Worm (Caenorhabditis elegans): ENCODE results near the gene M199.2.

M199.2 gene

ce11 chrIV:15119268-15119667 lies 10.7 kb downstream of the M199.2 start:
- no peak for TF ChIP-seq ztf-11 (tag; optimal IDR thresholded peaks at IDR 0.05)
- TF ChIP-seq R02D3.7 (tag; optimal IDR thresholded peaks at IDR 0.05): no peak
- no peak for TF ChIP-seq unc-62 (GFP tag; optimal IDR thresholded peaks at IDR 0.05)
- TF ChIP-seq alr-1 (tag; optimal IDR thresholded peaks at IDR 0.05): no peak
- no peak for TF ChIP-seq gmeb-1 (tag; optimal IDR thresholded peaks at IDR 0.05)
- TF ChIP-seq nhr-12 (tag; optimal IDR thresholded peaks at IDR 0.05): no peak

- TF ChIP-seq blmp-1 (tag; optimal IDR thresholded peaks at IDR 0.05; ENCODE audit: insufficient read depth) (no peak), nhr-12 (tag; optimal IDR thresholded peaks at IDR 0.05) (no peak), nhr-25 (tag; optimal IDR thresholded peaks at IDR 0.05) (no peak), ztf-4 (tag; optimal IDR thresholded peaks at IDR 0.05) (no peak), elt-3 (tag; optimal IDR thresholded peaks at IDR 0.05) (no peak), snpc-4 (tag; optimal IDR thresholded peaks at IDR 0.05) (no peak), ztf-11 (tag; optimal IDR thresholded peaks at IDR 0.05) (no peak)
Measured at ce11 chrIV:15120746-15121145, 12.2 kb downstream of the M199.2 start, which contains the start of gene clec-189. clec-189 (plus strand) TSS chrIV:15120837.

- TF ChIP-seq nhr-11 (tag; optimal IDR thresholded peaks at IDR 0.05) (no peak), nhr-23 (tag; optimal IDR thresholded peaks at IDR 0.05) (no peak), lin-13 (GFP tag; optimal IDR thresholded peaks at IDR 0.05) (no peak), aly-2 (tag; optimal IDR thresholded peaks at IDR 0.05) (no peak), nhr-6 (tag; optimal IDR thresholded peaks at IDR 0.05) (no peak), Y55F3AM.14 (GFP tag; optimal IDR thresholded peaks at IDR 0.05) (no peak), gmeb-1 (tag; optimal IDR thresholded peaks at IDR 0.05) (no peak), C34F6.9 (tag; optimal IDR thresholded peaks at IDR 0.05) (no peak), crh-2 (tag; optimal IDR thresholded peaks at IDR 0.05) (no peak), R02D3.7 (tag; optimal IDR thresholded peaks at IDR 0.05) (no peak), F13H6.1 (tag; optimal IDR thresholded peaks at IDR 0.05) (no peak), mbf-1 (tag; optimal IDR thresholded peaks at IDR 0.05) (no peak)
Measured at ce11 chrIV:15122882-15123281, 14.3 kb downstream of the M199.2 start, which contains the start of gene M199.7. M199.7 (plus strand) TSS chrIV:15123182.

ce11 chrIV:15126021-15126420 lies 17.4 kb downstream of the M199.2 start, which contains the start of gene clec-190:
clec-190 (minus strand) TSS chrIV:15126121.
- TF ChIP-seq nhr-6 (tag; optimal IDR thresholded peaks at IDR 0.05): no peak
- TF ChIP-seq lin-11 (tag; optimal IDR thresholded peaks at IDR 0.05): no peak
- no peak for TF ChIP-seq R02D3.7 (tag; optimal IDR thresholded peaks at IDR 0.05)
- no peak for TF ChIP-seq nhr-10 (tag; optimal IDR thresholded peaks at IDR 0.05)
- no peak for TF ChIP-seq nhr-237 (tag; optimal IDR thresholded peaks at IDR 0.05)
- no peak for TF ChIP-seq F13H6.1 (tag; optimal IDR thresholded peaks at IDR 0.05)
- no peak for TF ChIP-seq egl-27 (tag; optimal IDR thresholded peaks at IDR 0.05)
- no peak for TF ChIP-seq lin-39 (tag; optimal IDR thresholded peaks at IDR 0.05)
- no peak for TF ChIP-seq ztf-1 (GFP tag; conservative IDR thresholded peaks at IDR 0.05)
- TF ChIP-seq nhr-23 (tag; optimal IDR thresholded peaks at IDR 0.05): no peak
- no peak for TF ChIP-seq ama-1 (optimal IDR thresholded peaks at IDR 0.05)
- TF ChIP-seq Y55F3AM.14 (GFP tag; optimal IDR thresholded peaks at IDR 0.05): no peak
- no peak for TF ChIP-seq nhr-21 (tag; optimal IDR thresholded peaks at IDR 0.05)
- TF ChIP-seq snpc-4 (tag; optimal IDR thresholded peaks at IDR 0.05): no peak

ce11 chrIV:15127731-15128130 lies 19.2 kb downstream of the M199.2 start, which contains the start of gene M199.9:
M199.9 (minus strand) TSS chrIV:15127831.
- TF ChIP-seq unc-62 (GFP tag; optimal IDR thresholded peaks at IDR 0.05): no peak
- TF ChIP-seq elt-1 (tag; optimal IDR thresholded peaks at IDR 0.05): no peak
- TF ChIP-seq sma-9 (GFP tag; optimal IDR thresholded peaks at IDR 0.05): no peak
- no peak for TF ChIP-seq sma-9 (tag; optimal IDR thresholded peaks at IDR 0.05)
- no peak for TF ChIP-seq ZK546.5 (tag; optimal IDR thresholded peaks at IDR 0.05)
- no peak for TF ChIP-seq zag-1 (tag; optimal IDR thresholded peaks at IDR 0.05)
- no peak for TF ChIP-seq sem-4 (tag; optimal IDR thresholded peaks at IDR 0.05)
- TF ChIP-seq blmp-1 (tag; optimal IDR thresholded peaks at IDR 0.05; ENCODE audit: insufficient read depth): no peak
- TF ChIP-seq mbf-1 (tag; optimal IDR thresholded peaks at IDR 0.05): no peak
- TF ChIP-seq Y55F3AM.14 (GFP tag; optimal IDR thresholded peaks at IDR 0.05): no peak
- TF ChIP-seq aly-2 (tag; optimal IDR thresholded peaks at IDR 0.05): no peak
- no peak for TF ChIP-seq C34F6.9 (tag; optimal IDR thresholded peaks at IDR 0.05)
- no peak for TF ChIP-seq nhr-12 (tag; optimal IDR thresholded peaks at IDR 0.05)
- TF ChIP-seq unc-55 (GFP tag; optimal IDR thresholded peaks at IDR 0.05): no peak
- TF ChIP-seq nhr-6 (tag; optimal IDR thresholded peaks at IDR 0.05): no peak
- TF ChIP-seq R02D3.7 (tag; optimal IDR thresholded peaks at IDR 0.05): no peak
- TF ChIP-seq nhr-237 (tag; optimal IDR thresholded peaks at IDR 0.05): no peak
